Fruit fly (Drosophila melanogaster) whole organism, embryonic: Measurements from ENCODE around the gene Prp31.

ENCODE experiments used
- ATbp ChIP-seq: fragments of 200-800 bp; sonication (Bioruptor generic); optimal IDR thresholded peaks from 2 replicates; lab custom pipeline; 2017; ENCODE audit warnings: missing biosample characterization, mild to moderate bottlenecking, missing genetic modification characterization, missing genetic modification reagents
- Atf3 ChIP-seq: fragments of 200-800 bp; sonication (Bioruptor generic); optimal IDR thresholded peaks from 3 replicates; lab custom pipeline; 2016; ENCODE audit warnings: missing biosample characterization, missing genetic modification characterization
- BEAF-32 ChIP-seq: fragments of 200-800 bp; sonication (Bioruptor generic); optimal IDR thresholded peaks from 3 replicates; lab custom pipeline; 2017; ENCODE audit warnings: missing biosample characterization, missing genetic modification characterization, mild to moderate bottlenecking, moderate library complexity, missing genetic modification reagents
- CG10431 ChIP-seq: fragments of 200-800 bp; sonication (Bioruptor generic); optimal IDR thresholded peaks from 3 replicates; lab custom pipeline; 2018; ENCODE audit warnings: missing biosample characterization, mild to moderate bottlenecking, missing genetic modification characterization
- CG14050 ChIP-seq: fragments of 200-800 bp; sonication (Bioruptor generic); IDR thresholded peaks from 3 replicates; pipeline ENCODE4 v1.3.6; 2022; ENCODE audit warnings: missing biosample characterization, missing genetic modification characterization
- CG15479 ChIP-seq: fragments of 200-800 bp; sonication (Bioruptor generic); optimal IDR thresholded peaks from 3 replicates; lab custom pipeline; 2019; ENCODE audit warnings: missing biosample characterization, mild to moderate bottlenecking, missing genetic modification characterization, moderate library complexity
- CG15514 ChIP-seq: fragments of 200-800 bp; sonication (Bioruptor generic); optimal IDR thresholded peaks from 3 replicates; lab custom pipeline; 2017; ENCODE audit warnings: missing biosample characterization, missing genetic modification characterization, mild to moderate bottlenecking, moderate library complexity, missing genetic modification reagents
- CG18262 ChIP-seq: fragments of 200-800 bp; optimal IDR thresholded peaks from 3 replicates; lab custom pipeline; 2019; ENCODE audit warnings: missing biosample characterization, mild to moderate bottlenecking, missing genetic modification characterization, moderate library complexity
- CG2116 ChIP-seq: fragments of 200-800 bp; sonication (Bioruptor generic); optimal IDR thresholded peaks from 3 replicates; lab custom pipeline; 2018; ENCODE audit warnings: missing biosample characterization, mild to moderate bottlenecking, missing genetic modification characterization
- CG31365 ChIP-seq: fragments of 200-800 bp; sonication (Bioruptor generic); optimal IDR thresholded peaks from 2 replicates; lab custom pipeline; 2018; ENCODE audit warnings: missing biosample characterization, mild to moderate bottlenecking, missing genetic modification characterization
- CG34224 ChIP-seq: fragments of 200-800 bp; sonication (Bioruptor generic); IDR thresholded peaks from 3 replicates; pipeline ENCODE4 v1.3.6; 2022; ENCODE audit warnings: missing biosample characterization, missing genetic modification characterization; ENCODE audit not compliant: partially characterized antibody
- CG5953 ChIP-seq: fragments of 200-800 bp; sonication (Bioruptor generic); IDR thresholded peaks from 2 replicates; pipeline ENCODE4 v1.3.6; 2022; ENCODE audit warnings: missing biosample characterization, missing genetic modification characterization
- CG7987 ChIP-seq: fragments of 200-800 bp; sonication (Bioruptor generic); optimal IDR thresholded peaks from 2 replicates; lab custom pipeline; 2018; ENCODE audit warnings: missing biosample characterization, mild to moderate bottlenecking, missing genetic modification characterization, moderate library complexity
- CG8944 ChIP-seq: fragments of 200-800 bp; sonication (Bioruptor generic); optimal IDR thresholded peaks from 3 replicates; lab custom pipeline; 2016; ENCODE audit warnings: missing biosample characterization, missing genetic modification characterization
- CoRest ChIP-seq: fragments of 200-800 bp; sonication (Bioruptor generic); optimal IDR thresholded peaks from 3 replicates; lab custom pipeline; 2018; ENCODE audit warnings: missing biosample characterization, mild to moderate bottlenecking, missing genetic modification characterization, moderate library complexity
- Dad ChIP-seq: fragments of 200-800 bp; sonication (Bioruptor generic); optimal IDR thresholded peaks from 3 replicates; lab custom pipeline; 2016; ENCODE audit warnings: missing biosample characterization, missing genetic modification characterization
- Doc3 ChIP-seq: fragments of 200-800 bp; sonication (Bioruptor generic); IDR thresholded peaks from 3 replicates; pipeline ENCODE4 v1.3.6; 2022; ENCODE audit warnings: missing biosample characterization, missing genetic modification characterization; ENCODE audit not compliant: partially characterized antibody
- Ets65A ChIP-seq: fragments of 200-800 bp; sonication (Bioruptor generic); peaks from one replicate; lab custom pipeline; 2016; ENCODE audit warnings: missing biosample characterization, missing genetic modification characterization
- Hand ChIP-seq: fragments of 200-800 bp; sonication (Bioruptor generic); optimal IDR thresholded peaks from 2 replicates; lab custom pipeline; 2017; ENCODE audit warnings: mild to moderate bottlenecking, missing biosample characterization, missing genetic modification reagents, missing genetic modification characterization
- HmgZ ChIP-seq: fragments of 200-800 bp; sonication (Bioruptor generic); optimal IDR thresholded peaks from 2 replicates; lab custom pipeline; 2018; ENCODE audit warnings: missing biosample characterization, mild to moderate bottlenecking, missing genetic modification characterization
- Hr78 ChIP-seq, 2 experiments: fragments of 200-800 bp in 1 of 2; fragments of >200 bp in 1 of 2; sonication (Bioruptor generic) in 1 of 2; optimal IDR thresholded peaks; 2 replicates each; lab custom pipeline; 2017 to 2019; ENCODE audit warnings: missing biosample characterization in 2 of 2, missing genetic modification characterization in 2 of 2, mild to moderate bottlenecking in 1 of 2, moderate library complexity in 1 of 2
- Lhr ChIP-seq: fragments of 200-800 bp; sonication (Bioruptor generic); optimal IDR thresholded peaks from 3 replicates; lab custom pipeline; 2017; ENCODE audit warnings: mild to moderate bottlenecking, missing biosample characterization, missing genetic modification reagents, missing genetic modification characterization
- MESR4 ChIP-seq: fragments of 200-800 bp; sonication (Bioruptor generic); optimal IDR thresholded peaks from 2 replicates; lab custom pipeline; 2018; ENCODE audit warnings: missing biosample characterization, mild to moderate bottlenecking, missing genetic modification characterization, moderate library complexity
- Med ChIP-seq: fragments of 200-800 bp; sonication (Bioruptor generic); peaks from one replicate; lab custom pipeline; 2016; ENCODE audit warnings: missing biosample characterization, missing genetic modification characterization, mild to moderate bottlenecking, inconsistent platforms, moderate library complexity
- PHDP ChIP-seq: fragments of 200-800 bp; sonication (Bioruptor generic); optimal IDR thresholded peaks from 3 replicates; lab custom pipeline; 2018; ENCODE audit warnings: missing biosample characterization, mild to moderate bottlenecking, missing genetic modification characterization, moderate library complexity
- Scr ChIP-seq: fragments of 200-800 bp; sonication (Bioruptor generic); IDR thresholded peaks from 2 replicates; pipeline ENCODE4 v1.3.6; 2022; ENCODE audit warnings: missing biosample characterization, missing genetic modification characterization; ENCODE audit not compliant: partially characterized antibody
- Xbp1 ChIP-seq: fragments of 200-800 bp; sonication (Bioruptor generic); optimal IDR thresholded peaks from 3 replicates; lab custom pipeline; 2016; ENCODE audit warnings: missing biosample characterization, mild to moderate bottlenecking, missing genetic modification characterization
- ara ChIP-seq: fragments of 200-800 bp; sonication (Bioruptor generic); IDR thresholded peaks from 2 replicates; pipeline ENCODE4 v1.3.6; 2022; ENCODE audit warnings: missing biosample characterization, missing genetic modification characterization
- ato ChIP-seq: fragments of 200-800 bp; sonication (Bioruptor generic); IDR thresholded peaks from 2 replicates; pipeline ENCODE4 v1.3.6; 2022; ENCODE audit warnings: missing biosample characterization, missing genetic modification characterization; ENCODE audit not compliant: partially characterized antibody
- az2 ChIP-seq: fragments of 200-800 bp; sonication (Bioruptor generic); optimal IDR thresholded peaks from 3 replicates; lab custom pipeline; 2016; ENCODE audit warnings: missing biosample characterization, missing genetic modification characterization
- cad ChIP-seq: fragments of >200 bp; optimal IDR thresholded peaks from 2 replicates; lab custom pipeline; 2017; ENCODE audit warnings: missing biosample characterization, missing genetic modification characterization
- chinmo ChIP-seq: fragments of 200-800 bp; sonication (Bioruptor generic); IDR thresholded peaks from 4 replicates; pipeline ENCODE4 v1.3.6; 2022; ENCODE audit warnings: missing biosample characterization, missing genetic modification characterization; ENCODE audit not compliant: partially characterized antibody
- danr ChIP-seq: fragments of 200-800 bp; sonication (Bioruptor generic); IDR thresholded peaks from 2 replicates; pipeline ENCODE4 v1.3.6; 2022; ENCODE audit warnings: missing biosample characterization, missing genetic modification characterization
- gcm2 ChIP-seq: fragments of 200-800 bp; sonication (Bioruptor generic); optimal IDR thresholded peaks from 2 replicates; lab custom pipeline; 2016; ENCODE audit warnings: missing biosample characterization, missing genetic modification characterization
- gro ChIP-seq: fragments of 200-800 bp; sonication (Bioruptor generic); optimal IDR thresholded peaks from 2 replicates; lab custom pipeline; 2016; ENCODE audit warnings: missing biosample characterization, missing genetic modification characterization
- hbn ChIP-seq: fragments of 200-800 bp; sonication (Bioruptor generic); IDR thresholded peaks from 2 replicates; pipeline ENCODE4 v1.3.6; 2022; ENCODE audit warnings: missing biosample characterization, missing genetic modification characterization; ENCODE audit not compliant: partially characterized antibody
- inv ChIP-seq: fragments of 200-800 bp; sonication (Bioruptor generic); IDR thresholded peaks from 2 replicates; pipeline ENCODE4 v1.3.6; 2022; ENCODE audit warnings: missing biosample characterization, missing genetic modification characterization; ENCODE audit not compliant: partially characterized antibody
- kah ChIP-seq: fragments of 200-800 bp; sonication (Bioruptor generic); optimal IDR thresholded peaks from 2 replicates; lab custom pipeline; 2018; ENCODE audit warnings: missing biosample characterization, mild to moderate bottlenecking, missing genetic modification characterization
- lilli ChIP-seq: fragments of 200-800 bp; sonication (Bioruptor generic); optimal IDR thresholded peaks from 3 replicates; lab custom pipeline; 2016; ENCODE audit warnings: missing biosample characterization, missing genetic modification characterization
- maf-S ChIP-seq: fragments of 200-800 bp; sonication (Bioruptor generic); optimal IDR thresholded peaks from 2 replicates; lab custom pipeline; 2016; ENCODE audit warnings: missing biosample characterization, missing genetic modification characterization
- nau ChIP-seq: fragments of 200-800 bp; sonication (Bioruptor generic); optimal IDR thresholded peaks from 3 replicates; lab custom pipeline; 2017; ENCODE audit warnings: missing biosample characterization, mild to moderate bottlenecking, missing genetic modification characterization, missing genetic modification reagents
- nmo ChIP-seq: fragments of 200-800 bp; sonication (Bioruptor generic); optimal IDR thresholded peaks from 2 replicates; lab custom pipeline; 2018; ENCODE audit warnings: missing biosample characterization, mild to moderate bottlenecking, missing genetic modification characterization, moderate library complexity
- salm ChIP-seq: fragments of 200-800 bp; sonication (Bioruptor generic); optimal IDR thresholded peaks from 2 replicates; lab custom pipeline; 2018; ENCODE audit warnings: missing biosample characterization, mild to moderate bottlenecking, missing genetic modification characterization
- tll ChIP-seq, 2 experiments: fragments of 200-800 bp in 1 of 2; fragments of >200 bp in 1 of 2; sonication (Bioruptor generic) in 1 of 2; optimal IDR thresholded peaks; 2 replicates each; lab custom pipeline; 2017 to 2019; ENCODE audit warnings: missing biosample characterization in 2 of 2, missing genetic modification characterization in 2 of 2, mild to moderate bottlenecking in 1 of 2, moderate library complexity in 1 of 2
- trem ChIP-seq: fragments of 200-800 bp; optimal IDR thresholded peaks from 3 replicates; lab custom pipeline; 2019; ENCODE audit warnings: missing biosample characterization, mild to moderate bottlenecking, missing genetic modification characterization, moderate library complexity
- unc-4 ChIP-seq: fragments of 200-800 bp; sonication (Bioruptor generic); IDR thresholded peaks from 2 replicates; pipeline ENCODE4 v1.3.6; 2022; ENCODE audit warnings: missing biosample characterization, missing genetic modification characterization; ENCODE audit not compliant: partially characterized antibody
- vnd ChIP-seq: fragments of 200-800 bp; sonication (Bioruptor generic); IDR thresholded peaks from 3 replicates; pipeline ENCODE4 v1.3.6; 2022; ENCODE audit warnings: missing biosample characterization, missing genetic modification characterization; ENCODE audit not compliant: partially characterized antibody
- zen2 ChIP-seq: fragments of 200-800 bp; sonication (Bioruptor generic); IDR thresholded peaks from 3 replicates; pipeline ENCODE4 v1.3.6; 2022; ENCODE audit warnings: missing biosample characterization, missing genetic modification characterization; ENCODE audit not compliant: partially characterized antibody

The Prp31 gene

DNA sequence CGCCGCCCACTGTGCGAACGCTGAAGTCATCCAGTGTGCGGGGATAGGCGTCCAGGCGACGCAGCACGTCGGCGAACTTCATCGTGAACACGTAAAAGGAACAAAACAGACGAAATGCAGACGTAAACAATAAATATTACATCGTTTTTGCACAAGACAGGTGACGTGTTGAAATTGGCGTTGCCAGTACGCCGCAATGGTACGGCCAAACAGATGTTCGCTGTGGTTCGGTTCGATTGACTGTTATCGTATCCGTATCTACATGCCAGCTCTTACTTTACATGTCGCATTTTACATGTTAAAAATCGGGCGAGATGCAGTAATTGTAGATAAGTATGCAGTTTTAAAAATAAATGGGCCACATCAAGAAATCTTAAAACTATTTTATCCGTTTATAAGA, 4.5 kb downstream of the Prp31 start, which contains the start of gene CG7011 (continued):
- TF ChIP-seq CG34224 (GFP tag; lab: Robert Waterston, UW): peak; percentile 35
- TF ChIP-seq az2 (GFP tag; lab: Kevin White, UChicago): no peak
- no peak for TF ChIP-seq CG18262
- peak; percentile 86 for TF ChIP-seq Med (GFP tag; lab: Kevin White, UChicago)
- peak; percentile 52 for TF ChIP-seq trem (tag; lab: Kevin White, UChicago)
- peak; percentile 30 for TF ChIP-seq HmgZ (tag; lab: Kevin White, UChicago)
- peak; percentile 55 for TF ChIP-seq CG15479 (GFP tag; lab: Kevin White, UChicago)
- TF ChIP-seq Ets65A: peak; percentile 18
- no peak for TF ChIP-seq lilli (GFP tag; lab: Kevin White, UChicago)
- TF ChIP-seq CG31365 (tag; lab: Kevin White, UChicago): no peak
- TF ChIP-seq CG8944 (GFP tag; lab: Kevin White, UChicago): no peak
- no peak for TF ChIP-seq Hr78 (GFP tag; optimal IDR thresholded peaks at IDR 0.05; lab: Kevin White, UChicago)
- no peak for TF ChIP-seq salm (tag; lab: Kevin White, UChicago)
- no peak for TF ChIP-seq gcm2 (GFP tag; lab: Kevin White, UChicago)
- no peak for TF ChIP-seq cad (GFP tag; lab: Kevin White, UChicago)
- no peak for TF ChIP-seq CoRest (tag; lab: Kevin White, UChicago)
- peak; percentile 39; the same call in 1 of the 3 replicates for TF ChIP-seq zen2 (GFP tag; lab: Robert Waterston, UW)
- peak; percentile 41 for TF ChIP-seq BEAF-32 (GFP tag; lab: Kevin White, UChicago)
- TF ChIP-seq PHDP (tag; lab: Kevin White, UChicago): no peak
- TF ChIP-seq ATbp: no peak
- no peak for TF ChIP-seq nau (GFP tag; lab: Kevin White, UChicago)
- TF ChIP-seq kah: peak; percentile 32
- TF ChIP-seq Atf3 (GFP tag; lab: Kevin White, UChicago): no peak
- TF ChIP-seq CG15514 (GFP tag; lab: Kevin White, UChicago): peak; percentile 65
- no peak for TF ChIP-seq danr (GFP tag; lab: Robert Waterston, UW)
- peak; percentile 54 for TF ChIP-seq Xbp1 (GFP tag; lab: Kevin White, UChicago)
- TF ChIP-seq tll (GFP tag; optimal IDR thresholded peaks at IDR 0.05; lab: Kevin White, UChicago): no peak
- no peak for TF ChIP-seq CG5953 (GFP tag; lab: Robert Waterston, UW)
- TF ChIP-seq CG10431: peak; percentile 45
- no peak for TF ChIP-seq Hand (GFP tag; lab: Kevin White, UChicago)
- TF ChIP-seq chinmo (GFP tag; lab: Robert Waterston, UW): no peak
- no peak for TF ChIP-seq Dad (GFP tag; lab: Kevin White, UChicago)
- TF ChIP-seq unc-4 (GFP tag; lab: Robert Waterston, UW): peak; percentile 47
- TF ChIP-seq CG7987 (GFP tag; lab: Kevin White, UChicago): no peak
- TF ChIP-seq nmo (GFP tag; lab: Kevin White, UChicago): no peak
- TF ChIP-seq CG2116: peak; percentile 16
- TF ChIP-seq gro (GFP tag; lab: Kevin White, UChicago): peak; percentile 2
- TF ChIP-seq vnd (GFP tag; lab: Robert Waterston, UW): 0 out of 3 replicates have a peak, but pooled peaks have one; percentile 27
- peak; percentile 42 for TF ChIP-seq Scr (GFP tag; lab: Robert Waterston, UW)
- TF ChIP-seq maf-S: no peak
- no peak for TF ChIP-seq ara (GFP tag; lab: Robert Waterston, UW)
- TF ChIP-seq inv (GFP tag; lab: Robert Waterston, UW): peak; percentile 46; the same call in 1 of the 2 replicates
- TF ChIP-seq MESR4: peak; percentile 17
- peak; percentile 35; the same call in 1 of the 2 replicates for TF ChIP-seq hbn (GFP tag; lab: Robert Waterston, UW)
- TF ChIP-seq Doc3 (GFP tag; lab: Robert Waterston, UW): 0 out of 3 replicates have a peak, but pooled peaks have one; percentile 40
- TF ChIP-seq Lhr (GFP tag; lab: Kevin White, UChicago): peak; percentile 2
- TF ChIP-seq ato (GFP tag; lab: Robert Waterston, UW): 0 out of 2 replicates have a peak, but pooled peaks have one; percentile 20
- TF ChIP-seq CG14050 (GFP tag; lab: Robert Waterston, UW): peak; percentile 34; the same call in 1 of the 3 replicates
